Worm (Caenorhabditis elegans) whole organism, L1 larva: Measurements from ENCODE around the gene T26C5.4.

ENCODE experiments used
- C16A3.4 ChIP-seq: fragments of 150-350 bp; optimal IDR thresholded peaks from 2 replicates; lab custom pipeline; 2014; ENCODE audit warnings: missing biosample characterization, missing genetic modification characterization
- F16B12.6 ChIP-seq: fragments of 150-350 bp; optimal IDR thresholded peaks from 2 replicates; lab custom pipeline; 2014; ENCODE audit warnings: missing biosample characterization, missing genetic modification characterization
- blmp-1 ChIP-seq: fragments of 150-350 bp; optimal IDR thresholded peaks from 2 replicates; lab custom pipeline; 2014; ENCODE audit warnings: missing biosample characterization, missing genetic modification characterization
- ceh-88 ChIP-seq: fragments of 200-800 bp; sonication (Bioruptor generic); IDR thresholded peaks from 2 replicates; pipeline ENCODE4 v1.3.6; 2022; ENCODE audit warnings: missing genetic modification characterization, missing compliant biosample characterization
- ces-1 ChIP-seq: fragments of 150-350 bp; optimal IDR thresholded peaks from 2 replicates; lab custom pipeline; 2014; ENCODE audit warnings: missing biosample characterization, missing genetic modification reagents, missing genetic modification characterization
- dpl-1 ChIP-seq, 3 experiments: fragments of 150-350 bp in 2 of 3; sonication (generic microtip) in 1 of 3; optimal IDR thresholded peaks; 2 replicates each; lab custom pipeline; 2014 to 2017; ENCODE audit warnings: missing biosample characterization in 3 of 3, missing genetic modification characterization in 3 of 3, missing genetic modification reagents in 3 of 3
- efl-1 ChIP-seq, 4 experiments: fragments of 150-350 bp; optimal IDR thresholded peaks in 3 of 4; peaks in 1 of 4; 1 replicate in 1 of 4; 2 replicates in 3 of 4; lab custom pipeline; 2014; ENCODE audit warnings: missing biosample characterization in 2 of 4, missing genetic modification characterization in 2 of 4, missing genetic modification reagents in 2 of 4
- efl-3 ChIP-seq: fragments of 200-800 bp; sonication (Bioruptor generic); optimal IDR thresholded peaks from 2 replicates; lab custom pipeline; 2018; ENCODE audit warnings: mild to moderate bottlenecking, missing genetic modification characterization, missing compliant biosample characterization
- elt-3 ChIP-seq, 6 experiments: fragments of 150-350 bp in 1 of 6; sonication (generic microtip); optimal IDR thresholded peaks; 2 replicates each; lab custom pipeline; 2017 to 2018; ENCODE audit warnings: missing biosample characterization in 6 of 6, missing genetic modification characterization in 6 of 6, inconsistent platforms in 1 of 6
- fkh-10 ChIP-seq: sonication (generic microtip); optimal IDR thresholded peaks from 2 replicates; lab custom pipeline; 2017; ENCODE audit warnings: missing biosample characterization, missing genetic modification reagents, missing genetic modification characterization
- grh-1 ChIP-seq: fragments of 200-800 bp; sonication (Bioruptor generic); IDR thresholded peaks from 2 replicates; pipeline ENCODE4 v1.3.6; 2022; ENCODE audit warnings: missing genetic modification reagents, missing genetic modification characterization, missing compliant biosample characterization
- hpl-2 ChIP-seq: fragments of 150-350 bp; optimal IDR thresholded peaks from 2 replicates; lab custom pipeline; 2014; ENCODE audit warnings: missing biosample characterization, missing genetic modification reagents, missing genetic modification characterization
- lin-14 ChIP-seq: fragments of 200-800 bp; sonication (Bioruptor generic); optimal IDR thresholded peaks from 2 replicates; lab custom pipeline; 2018; ENCODE audit warnings: mild to moderate bottlenecking, missing genetic modification characterization, moderate library complexity, missing compliant biosample characterization
- lin-15B ChIP-seq: fragments of 150-350 bp; sonication (generic microtip); optimal IDR thresholded peaks from 3 replicates; lab custom pipeline; 2014; ENCODE audit warnings: missing biosample characterization, missing genetic modification characterization
- lin-35 ChIP-seq, 2 experiments: fragments of 150-350 bp; optimal IDR thresholded peaks; 2 replicates each; lab custom pipeline; 2014; ENCODE audit warnings: missing biosample characterization in 2 of 2, missing genetic modification characterization in 2 of 2, missing genetic modification reagents in 2 of 2
- lir-3 ChIP-seq: sonication (generic microtip); optimal IDR thresholded peaks from 2 replicates; lab custom pipeline; 2016; ENCODE audit warnings: mild to moderate bottlenecking, missing genetic modification characterization, moderate library complexity, missing compliant biosample characterization; ENCODE audit not compliant: poor library complexity
- mab-9 ChIP-seq: fragments of 200-800 bp; sonication (Bioruptor generic); IDR thresholded peaks from 2 replicates; pipeline ENCODE4 v1.3.6; 2022; ENCODE audit warnings: missing genetic modification reagents, missing genetic modification characterization, missing compliant biosample characterization
- mef-2 ChIP-seq: fragments of 150-350 bp; optimal IDR thresholded peaks from 2 replicates; lab custom pipeline; 2014; ENCODE audit warnings: missing biosample characterization, missing genetic modification characterization
- mep-1 ChIP-seq: fragments of 150-350 bp; optimal IDR thresholded peaks from 2 replicates; lab custom pipeline; 2014; ENCODE audit warnings: missing biosample characterization, missing genetic modification characterization
- nhr-11 ChIP-seq: fragments of 150-350 bp; optimal IDR thresholded peaks from 2 replicates; lab custom pipeline; 2014; ENCODE audit warnings: missing biosample characterization, missing genetic modification characterization
- nhr-20 ChIP-seq: sonication (generic microtip); optimal IDR thresholded peaks from 2 replicates; lab custom pipeline; 2016; ENCODE audit warnings: mild to moderate bottlenecking, missing genetic modification characterization, missing compliant biosample characterization
- nhr-71 ChIP-seq: sonication (generic microtip); optimal IDR thresholded peaks from 2 replicates; lab custom pipeline; 2016; ENCODE audit warnings: mild to moderate bottlenecking, missing genetic modification characterization, moderate library complexity, missing compliant biosample characterization
- nhr-76 ChIP-seq: sonication (generic microtip); optimal IDR thresholded peaks from 2 replicates; lab custom pipeline; 2017; ENCODE audit warnings: missing biosample characterization, missing genetic modification characterization
- nhr-77 ChIP-seq: fragments of 150-350 bp; optimal IDR thresholded peaks from 2 replicates; lab custom pipeline; 2014; ENCODE audit warnings: missing biosample characterization, missing genetic modification characterization
- nhr-84 ChIP-seq: sonication (generic microtip); optimal IDR thresholded peaks from 2 replicates; lab custom pipeline; 2017; ENCODE audit warnings: missing biosample characterization, missing genetic modification characterization
- nhr-85 ChIP-seq: sonication (generic microtip); peaks from one replicate; lab custom pipeline; 2016; ENCODE audit warnings: missing genetic modification characterization, inconsistent platforms, missing compliant biosample characterization
- nhr-90 ChIP-seq: sonication (generic microtip); optimal IDR thresholded peaks from 2 replicates; lab custom pipeline; 2016; ENCODE audit warnings: mild to moderate bottlenecking, missing genetic modification characterization, missing compliant biosample characterization; ENCODE audit not compliant: poor library complexity
- pax-3 ChIP-seq: fragments of 200-800 bp; sonication (Bioruptor generic); optimal IDR thresholded peaks from 2 replicates; lab custom pipeline; 2018; ENCODE audit warnings: mild to moderate bottlenecking, missing genetic modification characterization, moderate library complexity, missing compliant biosample characterization
- pqm-1 ChIP-seq: sonication (generic microtip); optimal IDR thresholded peaks from 3 replicates; lab custom pipeline; 2017; ENCODE audit warnings: missing biosample characterization, missing genetic modification characterization
- skn-1 ChIP-seq: fragments of 150-350 bp; optimal IDR thresholded peaks from 2 replicates; lab custom pipeline; 2014; ENCODE audit warnings: missing biosample characterization, missing genetic modification characterization
- snpc-4 ChIP-seq: fragments of 150-350 bp; optimal IDR thresholded peaks from 2 replicates; lab custom pipeline; 2014; ENCODE audit warnings: missing biosample characterization, missing genetic modification characterization
- snu-23 ChIP-seq: sonication (generic microtip); optimal IDR thresholded peaks from 2 replicates; lab custom pipeline; 2016; ENCODE audit warnings: missing genetic modification characterization, missing compliant biosample characterization
- sptf-1 ChIP-seq: fragments of 150-350 bp; optimal IDR thresholded peaks from 2 replicates; lab custom pipeline; 2014; ENCODE audit warnings: missing biosample characterization, missing genetic modification characterization
- sup-37 ChIP-seq: fragments of 200-800 bp; sonication (Bioruptor generic); optimal IDR thresholded peaks from 2 replicates; lab custom pipeline; 2018; ENCODE audit warnings: mild to moderate bottlenecking, missing genetic modification characterization, missing compliant biosample characterization
- unc-30 ChIP-seq: sonication (generic microtip); optimal IDR thresholded peaks from 2 replicates; lab custom pipeline; 2017; ENCODE audit warnings: missing biosample characterization, missing genetic modification characterization
- unc-62 ChIP-seq: fragments of 150-350 bp; optimal IDR thresholded peaks from 2 replicates; lab custom pipeline; 2014; ENCODE audit warnings: missing biosample characterization, missing genetic modification reagents, missing genetic modification characterization
- unc-86 ChIP-seq: sonication (generic microtip); optimal IDR thresholded peaks from 2 replicates; lab custom pipeline; 2016; ENCODE audit warnings: missing genetic modification characterization, missing compliant biosample characterization

Gene T26C5.4

DNA sequence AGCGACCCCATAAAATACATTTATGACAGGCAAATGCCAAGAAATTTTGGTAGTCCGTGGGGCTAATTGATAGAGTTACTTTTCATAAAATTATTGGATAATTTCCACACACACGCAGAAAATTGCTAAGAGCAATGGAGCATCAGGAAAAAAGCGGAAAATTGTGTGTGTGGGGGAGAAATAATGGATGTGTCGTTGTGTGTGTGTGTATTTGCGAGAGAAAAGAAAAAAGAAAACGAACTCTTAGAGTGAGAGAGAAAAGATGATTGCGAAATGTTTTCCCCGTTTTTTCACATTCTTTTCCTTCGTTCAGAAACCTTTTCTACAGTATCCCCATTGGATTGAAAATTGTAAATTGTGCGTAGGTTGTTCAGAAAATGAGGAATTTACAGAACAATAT lies 31.3 kb upstream of the T26C5.4 start (continued):
- TF ChIP-seq lin-14 (peak; percentile 92), unc-62 (GFP tag; lab: Kevin White, UChicago) (no peak), lin-15B (tag; lab: Kevin White, UChicago) (no peak), snu-23 (GFP tag; lab: Kevin White, UChicago) (peak; percentile 23), elt-3 (tag; optimal IDR thresholded peaks at IDR 0.05; lab: Kevin White, UChicago) (peak in 1 of 6 experiments; percentile 23), snpc-4 (peak; percentile 28), mep-1 (peak; percentile 57), nhr-85 (tag; lab: Kevin White, UChicago) (peak; percentile 50), lir-3 (tag; lab: Kevin White, UChicago) (no peak), sptf-1 (tag; lab: Kevin White, UChicago) (no peak), nhr-71 (no peak), fkh-10 (no peak), nhr-84 (no peak), nhr-76 (tag; lab: Kevin White, UChicago) (no peak), pqm-1 (tag; lab: Kevin White, UChicago) (no peak), nhr-77 (tag; lab: Kevin White, UChicago) (peak; percentile 40), nhr-20 (tag; lab: Kevin White, UChicago) (no peak), sup-37 (GFP tag; lab: Kevin White, UChicago) (no peak), mab-9 (GFP tag; lab: Robert Waterston, UW) (no peak), lin-35 (GFP tag; optimal IDR thresholded peaks at IDR 0.05; lab: Kevin White, UChicago) (no peak), unc-30 (tag; lab: Kevin White, UChicago) (no peak), F16B12.6 (no peak), pax-3 (no peak), unc-86 (tag; lab: Kevin White, UChicago) (no peak), ces-1 (no peak), grh-1 (GFP tag; lab: Robert Waterston, UW) (no peak), nhr-11 (tag; lab: Kevin White, UChicago) (no peak), ceh-88 (GFP tag; lab: Robert Waterston, UW) (no peak), mef-2 (tag; lab: Kevin White, UChicago) (no peak), skn-1 (peak; percentile 68), efl-3 (no peak), dpl-1 (GFP tag; optimal IDR thresholded peaks at IDR 0.05; lab: Kevin White, UChicago) (peak in 1 of 3 experiments; percentile 3)

DNA sequence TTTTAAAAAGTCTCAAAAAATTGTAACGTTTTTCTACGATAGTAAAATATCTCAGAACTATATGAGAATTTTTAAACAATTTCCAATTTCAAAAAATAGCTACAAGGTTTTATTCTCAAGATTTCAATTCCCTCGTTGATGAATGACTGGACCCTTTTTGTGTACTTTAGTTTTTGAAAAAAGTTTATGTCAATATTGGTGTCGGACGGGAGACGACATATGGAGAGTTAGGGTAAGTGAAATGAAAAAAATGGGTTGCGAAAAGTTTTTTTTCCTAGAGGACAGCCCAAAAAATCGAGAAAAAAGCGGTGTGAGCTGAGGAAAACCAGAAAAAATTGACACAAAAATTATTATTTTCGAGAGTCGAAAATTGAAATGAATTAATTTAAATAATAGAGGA lies 30.5 kb upstream of the T26C5.4 start:
- TF ChIP-seq efl-1 (optimal IDR thresholded peaks at IDR 0.05; lab: Kevin White, UChicago) (no peak), efl-1 (GFP tag; optimal IDR thresholded peaks at IDR 0.05 in 1 of 2; lab: Kevin White, UChicago) (peak in 1 of 2 experiments; percentile 46), C16A3.4 (tag; lab: Kevin White, UChicago) (no peak)

DNA sequence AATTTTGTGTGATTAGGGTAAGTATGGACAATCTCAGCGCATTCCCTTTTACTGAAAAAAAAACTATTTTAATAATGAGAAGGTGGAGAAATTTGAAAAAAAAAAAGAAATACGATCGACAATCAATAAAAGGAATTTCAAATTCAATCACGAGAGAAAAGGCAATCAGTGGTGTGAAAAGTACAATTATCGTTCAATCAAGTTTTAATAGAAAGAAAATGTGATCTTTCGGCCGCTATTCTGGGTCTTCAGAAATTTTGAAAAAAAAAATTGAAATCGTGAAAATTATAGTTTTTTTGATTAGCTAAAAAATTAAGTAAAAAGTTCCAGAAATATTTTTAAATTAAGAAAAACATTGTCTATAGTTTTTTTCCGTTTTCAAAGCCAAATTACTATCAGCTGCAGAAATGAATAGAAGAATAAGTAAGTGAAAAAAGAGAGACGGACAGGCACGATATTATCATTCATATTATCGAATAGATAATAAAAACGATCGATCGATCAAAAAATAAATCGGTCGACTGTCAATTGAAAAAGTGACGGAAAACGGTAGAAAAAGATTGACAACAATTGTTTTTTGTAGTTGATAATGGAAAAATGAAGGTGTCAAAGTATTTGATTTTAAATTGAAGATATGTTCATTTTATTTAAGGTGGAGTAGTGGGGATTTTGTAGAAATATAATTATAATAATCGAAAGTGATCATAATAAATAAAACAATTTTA lies 29.9 kb upstream of the T26C5.4 start, which contains the start of gene gldi-3:
Gene gldi-3, minus strand, starts transcription at position 51 of the 725 bp plus-strand sequence.
- TF ChIP-seq nhr-90 (tag; lab: Kevin White, UChicago) (no peak), efl-1 (optimal IDR thresholded peaks at IDR 0.05; lab: Kevin White, UChicago) (no peak), efl-1 (GFP tag; optimal IDR thresholded peaks at IDR 0.05 in 1 of 2; lab: Kevin White, UChicago) (peak in 1 of 2 experiments; percentile 46), ceh-88 (GFP tag; lab: Robert Waterston, UW) (no peak), blmp-1 (tag; lab: Kevin White, UChicago) (peak; percentile 6), hpl-2 (no peak), nhr-20 (tag; lab: Kevin White, UChicago) (peak; percentile 14), lin-35 (GFP tag; optimal IDR thresholded peaks at IDR 0.05; lab: Kevin White, UChicago) (peak in 1 of 2 experiments; percentile 12), elt-3 (tag; optimal IDR thresholded peaks at IDR 0.05; lab: Kevin White, UChicago) (peak in 1 of 6 experiments; percentile 35)
